Worm (Caenorhabditis elegans) whole organism, L2 larva: ENCODE results near the gene C52E4.12.

ENCODE experiments used
- C34F6.9 ChIP-seq: fragments of 150-350 bp; optimal IDR thresholded peaks from 2 replicates; lab custom pipeline; 2014; ENCODE audit warnings: missing biosample characterization, missing genetic modification characterization
- F13H6.1 ChIP-seq: sonication (generic microtip); optimal IDR thresholded peaks from 2 replicates; lab custom pipeline; 2016; ENCODE audit warnings: missing genetic modification characterization, missing compliant biosample characterization
- R02D3.7 ChIP-seq: fragments of 150-350 bp; optimal IDR thresholded peaks from 2 replicates; lab custom pipeline; 2014; ENCODE audit warnings: missing biosample characterization, missing genetic modification characterization
- Y55F3AM.14 ChIP-seq: fragments of 200-800 bp; sonication (Bioruptor generic); optimal IDR thresholded peaks from 2 replicates; lab custom pipeline; 2018; ENCODE audit warnings: mild to moderate bottlenecking, missing genetic modification characterization, missing compliant biosample characterization
- ZK546.5 ChIP-seq: sonication (generic microtip); optimal IDR thresholded peaks from 2 replicates; lab custom pipeline; 2017; ENCODE audit warnings: missing biosample characterization, missing genetic modification characterization
- alr-1 ChIP-seq: fragments of 150-350 bp; optimal IDR thresholded peaks from 2 replicates; lab custom pipeline; 2014; ENCODE audit warnings: missing biosample characterization, missing genetic modification characterization
- aly-2 ChIP-seq: fragments of 150-350 bp; optimal IDR thresholded peaks from 2 replicates; lab custom pipeline; 2014; ENCODE audit warnings: missing biosample characterization, missing genetic modification characterization
- ama-1 ChIP-seq: fragments of 150-350 bp; optimal IDR thresholded peaks from 2 replicates; lab custom pipeline; 2018; ENCODE audit warnings: inconsistent platforms
- blmp-1 ChIP-seq: sonication (generic microtip); optimal IDR thresholded peaks from 2 replicates; lab custom pipeline; 2017; ENCODE audit warnings: missing genetic modification characterization, mild to moderate bottlenecking, missing compliant biosample characterization, antibody characterized with exemption, moderate library complexity; ENCODE audit not compliant: insufficient read depth
- ceh-16 ChIP-seq: fragments of 150-350 bp; optimal IDR thresholded peaks from 2 replicates; lab custom pipeline; 2014; ENCODE audit warnings: missing biosample characterization, missing genetic modification characterization
- ceh-82 ChIP-seq: fragments of 150-350 bp; optimal IDR thresholded peaks from 2 replicates; lab custom pipeline; 2014; ENCODE audit warnings: missing biosample characterization, missing genetic modification characterization
- crh-2 ChIP-seq: sonication (generic microtip); optimal IDR thresholded peaks from 2 replicates; lab custom pipeline; 2017; ENCODE audit warnings: missing biosample characterization, missing genetic modification characterization
- dmd-4 ChIP-seq: sonication (generic microtip); optimal IDR thresholded peaks from 2 replicates; lab custom pipeline; 2017; ENCODE audit warnings: missing biosample characterization, missing genetic modification characterization
- egl-27 ChIP-seq: sonication (generic microtip); optimal IDR thresholded peaks from 3 replicates; lab custom pipeline; 2017; ENCODE audit warnings: missing biosample characterization, missing genetic modification reagents, missing genetic modification characterization
- elt-1 ChIP-seq: fragments of 150-350 bp; optimal IDR thresholded peaks from 2 replicates; lab custom pipeline; 2014; ENCODE audit warnings: missing biosample characterization, missing genetic modification characterization
- elt-3 ChIP-seq: sonication (generic microtip); optimal IDR thresholded peaks from 2 replicates; lab custom pipeline; 2017; ENCODE audit warnings: missing biosample characterization, missing genetic modification characterization
- fos-1 ChIP-seq: fragments of 150-350 bp; optimal IDR thresholded peaks from 2 replicates; lab custom pipeline; 2014; ENCODE audit warnings: missing biosample characterization, missing genetic modification characterization
- gmeb-1 ChIP-seq: fragments of 150-350 bp; optimal IDR thresholded peaks from 2 replicates; lab custom pipeline; 2014; ENCODE audit warnings: missing biosample characterization, missing genetic modification characterization
- lin-11 ChIP-seq: fragments of 150-350 bp; sonication (generic microtip); optimal IDR thresholded peaks from 2 replicates; lab custom pipeline; 2014; ENCODE audit warnings: missing biosample characterization, missing genetic modification characterization, inconsistent platforms, mixed read lengths
- lin-13 ChIP-seq: fragments of 150-350 bp; optimal IDR thresholded peaks from 2 replicates; lab custom pipeline; 2014; ENCODE audit warnings: missing biosample characterization, missing genetic modification reagents, missing genetic modification characterization
- lin-39 ChIP-seq: fragments of 150-350 bp; optimal IDR thresholded peaks from 2 replicates; lab custom pipeline; 2014; ENCODE audit warnings: missing biosample characterization, missing genetic modification reagents, missing genetic modification characterization
- lsy-2 ChIP-seq, 2 experiments: fragments of 150-350 bp in 1 of 2; sonication (generic microtip) in 1 of 2; optimal IDR thresholded peaks; 2 replicates each; lab custom pipeline; 2014 to 2017; ENCODE audit warnings: missing biosample characterization in 2 of 2, missing genetic modification characterization in 2 of 2
- mbf-1 ChIP-seq: sonication (generic microtip); optimal IDR thresholded peaks from 2 replicates; lab custom pipeline; 2017; ENCODE audit warnings: missing biosample characterization, missing genetic modification characterization
- mdl-1 ChIP-seq, 2 experiments: fragments of 150-350 bp in 1 of 2; sonication (generic microtip) in 1 of 2; optimal IDR thresholded peaks; 2 replicates each; lab custom pipeline; 2017; ENCODE audit warnings: missing biosample characterization in 2 of 2, missing genetic modification characterization in 2 of 2
- nhr-10 ChIP-seq: sonication (generic microtip); optimal IDR thresholded peaks from 2 replicates; lab custom pipeline; 2017; ENCODE audit warnings: missing biosample characterization, missing genetic modification characterization
- nhr-11 ChIP-seq: fragments of 150-350 bp; optimal IDR thresholded peaks from 2 replicates; lab custom pipeline; 2014; ENCODE audit warnings: missing biosample characterization, missing genetic modification characterization
- nhr-129 ChIP-seq: fragments of 150-350 bp; optimal IDR thresholded peaks from 2 replicates; lab custom pipeline; 2014; ENCODE audit warnings: missing biosample characterization, missing genetic modification characterization
- nhr-21 ChIP-seq: fragments of 150-350 bp; optimal IDR thresholded peaks from 2 replicates; lab custom pipeline; 2014; ENCODE audit warnings: missing biosample characterization, missing genetic modification characterization
- nhr-23 ChIP-seq: fragments of 150-350 bp; optimal IDR thresholded peaks from 2 replicates; lab custom pipeline; 2014; ENCODE audit warnings: missing biosample characterization, missing genetic modification reagents, missing genetic modification characterization
- nhr-237 ChIP-seq: fragments of 150-350 bp; optimal IDR thresholded peaks from 2 replicates; lab custom pipeline; 2014; ENCODE audit warnings: missing biosample characterization, missing genetic modification characterization
- nhr-25 ChIP-seq: fragments of 150-350 bp; sonication (generic microtip); optimal IDR thresholded peaks from 3 replicates; lab custom pipeline; 2014; ENCODE audit warnings: missing biosample characterization, missing genetic modification characterization
- nhr-6 ChIP-seq: fragments of 150-350 bp; optimal IDR thresholded peaks from 2 replicates; lab custom pipeline; 2014; ENCODE audit warnings: missing biosample characterization, missing genetic modification characterization
- nhr-77 ChIP-seq: fragments of 150-350 bp; optimal IDR thresholded peaks from 2 replicates; lab custom pipeline; 2014; ENCODE audit warnings: missing biosample characterization, missing genetic modification characterization
- peb-1 ChIP-seq: fragments of 150-350 bp; optimal IDR thresholded peaks from 2 replicates; lab custom pipeline; 2014; ENCODE audit warnings: missing biosample characterization, missing genetic modification characterization
- sem-4 ChIP-seq: fragments of 150-350 bp; optimal IDR thresholded peaks from 2 replicates; lab custom pipeline; 2014; ENCODE audit warnings: missing biosample characterization, missing genetic modification reagents, missing genetic modification characterization
- skn-1 ChIP-seq: sonication (generic microtip); optimal IDR thresholded peaks from 2 replicates; lab custom pipeline; 2017; ENCODE audit warnings: missing biosample characterization, missing genetic modification characterization
- sma-3 ChIP-seq: sonication (generic microtip); optimal IDR thresholded peaks from 2 replicates; lab custom pipeline; 2016; ENCODE audit warnings: missing genetic modification reagents, missing genetic modification characterization, missing compliant biosample characterization
- sma-9 ChIP-seq, 2 experiments: fragments of 150-350 bp in 1 of 2; sonication (generic microtip) in 1 of 2; optimal IDR thresholded peaks; 2 replicates each; lab custom pipeline; 2014 to 2016; ENCODE audit warnings: missing genetic modification characterization in 2 of 2, mild to moderate bottlenecking in 1 of 2, missing biosample characterization in 1 of 2, missing compliant biosample characterization in 1 of 2, missing genetic modification reagents in 1 of 2, moderate library complexity in 1 of 2
- snpc-4 ChIP-seq: fragments of 150-350 bp; optimal IDR thresholded peaks from 2 replicates; lab custom pipeline; 2014; ENCODE audit warnings: missing biosample characterization, missing genetic modification characterization
- unc-39 ChIP-seq: fragments of 150-350 bp; optimal IDR thresholded peaks from 2 replicates; lab custom pipeline; 2014; ENCODE audit warnings: missing biosample characterization, missing genetic modification characterization
- unc-55 ChIP-seq: fragments of 150-350 bp; sonication (generic microtip); optimal IDR thresholded peaks from 3 replicates; lab custom pipeline; 2014; ENCODE audit warnings: missing biosample characterization, missing genetic modification reagents, missing genetic modification characterization
- unc-62 ChIP-seq: fragments of 150-350 bp; optimal IDR thresholded peaks from 2 replicates; lab custom pipeline; 2014; ENCODE audit warnings: missing biosample characterization, missing genetic modification reagents, missing genetic modification characterization
- zag-1 ChIP-seq: fragments of 150-350 bp; optimal IDR thresholded peaks from 2 replicates; lab custom pipeline; 2014; ENCODE audit warnings: missing biosample characterization, missing genetic modification characterization
- ztf-1 ChIP-seq: fragments of 200-800 bp; sonication (Bioruptor generic); conservative IDR thresholded peaks from 2 replicates; pipeline ENCODE4 v1.3.6; 2022; ENCODE audit warnings: missing genetic modification characterization, missing compliant biosample characterization
- ztf-11 ChIP-seq: sonication (generic microtip); optimal IDR thresholded peaks from 2 replicates; lab custom pipeline; 2017; ENCODE audit warnings: missing biosample characterization, missing genetic modification characterization
- ztf-4 ChIP-seq: fragments of 150-350 bp; optimal IDR thresholded peaks from 2 replicates; lab custom pipeline; 2014; ENCODE audit warnings: missing biosample characterization, missing genetic modification characterization

Gene C52E4.12

DNA sequence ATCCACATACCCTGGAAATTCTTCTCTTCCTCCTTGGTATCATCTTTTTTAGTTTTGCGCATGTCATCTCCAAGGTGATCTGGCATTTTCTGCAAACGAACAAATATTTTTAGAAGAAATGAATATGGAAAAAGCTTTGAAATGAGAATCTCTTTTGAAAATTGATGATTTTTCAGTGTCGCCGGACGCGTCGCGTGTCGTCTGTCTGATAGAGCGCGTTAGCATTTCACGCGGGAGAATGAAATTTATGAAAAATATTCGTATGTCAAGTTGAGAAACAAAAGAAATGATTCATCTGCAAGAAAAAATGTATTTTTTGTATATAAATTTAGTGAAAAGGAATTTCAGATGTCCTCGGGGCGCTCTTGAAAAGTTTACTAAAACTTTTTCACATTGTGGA, 13.7 kb upstream of the C52E4.12 start, which contains the start of gene rpt-1:
rpt-1 (minus strand) TSS at position 89 of the 400 bp plus-strand sequence.
- TF ChIP-seq lin-39 (no peak), gmeb-1 (peak; percentile 90), snpc-4 (peak; percentile 92), mbf-1 (tag; lab: Kevin White, UChicago) (no peak), zag-1 (no peak), blmp-1 (tag; lab: Kevin White, UChicago) (no peak), nhr-25 (tag; lab: Kevin White, UChicago) (peak; percentile 56), C34F6.9 (tag; lab: Kevin White, UChicago) (peak; percentile 88), ztf-4 (tag; lab: Kevin White, UChicago) (peak; percentile 10), unc-55 (peak; percentile 80), peb-1 (no peak), dmd-4 (tag; lab: Kevin White, UChicago) (no peak), lin-11 (peak; percentile 24), R02D3.7 (no peak), mdl-1 (tag; optimal IDR thresholded peaks at IDR 0.05; lab: Kevin White, UChicago) (no peak), crh-2 (tag; lab: Kevin White, UChicago) (peak; percentile 50), nhr-11 (tag; lab: Kevin White, UChicago) (no peak), ama-1 (peak; percentile 49), nhr-10 (no peak), fos-1 (tag; lab: Kevin White, UChicago) (peak; percentile 37), ZK546.5 (tag; lab: Kevin White, UChicago) (no peak), alr-1 (tag; lab: Kevin White, UChicago) (no peak), ceh-82 (tag; lab: Kevin White, UChicago) (no peak), lin-13 (GFP tag; lab: Kevin White, UChicago) (peak; percentile 54), egl-27 (tag; lab: Kevin White, UChicago) (no peak), nhr-6 (tag; lab: Kevin White, UChicago) (no peak), nhr-237 (tag; lab: Kevin White, UChicago) (no peak), aly-2 (tag; lab: Kevin White, UChicago) (no peak), ztf-1 (GFP tag; lab: Robert Waterston, UW) (no peak), nhr-129 (tag; lab: Kevin White, UChicago) (peak; percentile 50), sma-9 (GFP tag; optimal IDR thresholded peaks at IDR 0.05; lab: Kevin White, UChicago) (peak; percentile 65), sma-9 (tag; optimal IDR thresholded peaks at IDR 0.05; lab: Kevin White, UChicago) (no peak), unc-39 (tag; lab: Kevin White, UChicago) (no peak), ztf-11 (tag; lab: Kevin White, UChicago) (no peak), skn-1 (tag; lab: Kevin White, UChicago) (peak; percentile 82), sma-3 (GFP tag; lab: Kevin White, UChicago) (peak; percentile 70), unc-62 (GFP tag; lab: Kevin White, UChicago) (no peak), sem-4 (tag; lab: Kevin White, UChicago) (peak; percentile 15), nhr-77 (tag; lab: Kevin White, UChicago) (no peak), elt-3 (no peak), lsy-2 (tag; optimal IDR thresholded peaks at IDR 0.05; lab: Kevin White, UChicago) (peak; percentile 35 to 77), nhr-23 (tag; lab: Kevin White, UChicago) (no peak), ceh-16 (tag; lab: Kevin White, UChicago) (no peak), F13H6.1 (tag; lab: Kevin White, UChicago) (peak; percentile 26), elt-1 (tag; lab: Kevin White, UChicago) (no peak), nhr-21 (peak; percentile 33), Y55F3AM.14 (no peak)

- no peak for TF ChIP-seq sem-4 (tag; lab: Kevin White, UChicago)
- no peak for TF ChIP-seq lin-13 (GFP tag; lab: Kevin White, UChicago)
- no peak for TF ChIP-seq peb-1
- no peak for TF ChIP-seq ZK546.5 (tag; lab: Kevin White, UChicago)
- TF ChIP-seq nhr-129 (tag; lab: Kevin White, UChicago): no peak
- TF ChIP-seq unc-62 (GFP tag; lab: Kevin White, UChicago): no peak
- no peak for TF ChIP-seq fos-1 (tag; lab: Kevin White, UChicago)
- no peak for TF ChIP-seq aly-2 (tag; lab: Kevin White, UChicago)
- no peak for TF ChIP-seq unc-55
- TF ChIP-seq ztf-1 (GFP tag; lab: Robert Waterston, UW): no peak
- no peak for TF ChIP-seq nhr-25 (tag; lab: Kevin White, UChicago)
- TF ChIP-seq elt-3: no peak
Measured at ce11 chrV:11985384-11985783, 10.6 kb upstream of the C52E4.12 start, which contains the start of gene mans-2. TSS of gene mans-2 (minus strand) at chrV:11985484.
